Fruit fly (Drosophila melanogaster) whole organism, prepupa: Measurements from ENCODE around the gene CG33287.

Experiments
- CG10631 ChIP-seq: fragments of 200-800 bp; sonication (Bioruptor generic); optimal IDR thresholded peaks from 2 replicates; lab custom pipeline; 2016; ENCODE audit warnings: missing biosample characterization, missing genetic modification characterization
- CG10669 ChIP-seq: fragments of 200-800 bp; sonication (Bioruptor generic); optimal IDR thresholded peaks from 3 replicates; lab custom pipeline; 2018; ENCODE audit warnings: missing biosample characterization, mild to moderate bottlenecking, missing genetic modification characterization, moderate library complexity
- CG11294 ChIP-seq: fragments of 200-800 bp; sonication (Bioruptor generic); IDR thresholded peaks from 2 replicates; pipeline ENCODE4 v1.3.6; 2022; ENCODE audit warnings: missing biosample characterization, missing genetic modification characterization
- CG11762 ChIP-seq: fragments of 200-800 bp; sonication (Bioruptor generic); optimal IDR thresholded peaks from 3 replicates; lab custom pipeline; 2016; ENCODE audit warnings: missing biosample characterization, missing genetic modification characterization; ENCODE audit not compliant: insufficient read depth
- CG15336 ChIP-seq: fragments of 200-800 bp; sonication (Bioruptor generic); IDR thresholded peaks from 2 replicates; pipeline ENCODE4 v1.3.6; 2022; ENCODE audit warnings: missing biosample characterization, missing genetic modification characterization
- CG16779 ChIP-seq: fragments of 200-800 bp; sonication (Bioruptor generic); optimal IDR thresholded peaks from 3 replicates; lab custom pipeline; 2017; ENCODE audit warnings: missing biosample characterization, mild to moderate bottlenecking, missing genetic modification characterization
- CG3032 ChIP-seq: fragments of 200-800 bp; optimal IDR thresholded peaks from 2 replicates; lab custom pipeline; 2019; ENCODE audit warnings: missing biosample characterization, mild to moderate bottlenecking, missing genetic modification characterization, moderate library complexity
- CG31627 ChIP-seq: fragments of 200-800 bp; sonication (Bioruptor generic); optimal IDR thresholded peaks from 3 replicates; lab custom pipeline; 2016; ENCODE audit warnings: missing biosample characterization, missing genetic modification characterization
- CG34406 ChIP-seq: fragments of 200-800 bp; sonication (Bioruptor generic); optimal IDR thresholded peaks from 3 replicates; lab custom pipeline; 2016; ENCODE audit warnings: missing biosample characterization, missing genetic modification characterization
- CG3919 ChIP-seq: fragments of 200-800 bp; sonication (Bioruptor generic); optimal IDR thresholded peaks from 3 replicates; lab custom pipeline; 2016; ENCODE audit warnings: missing biosample characterization, missing genetic modification characterization
- CG6163 ChIP-seq: fragments of 200-800 bp; sonication (Bioruptor generic); IDR thresholded peaks from 3 replicates; pipeline ENCODE4 v1.3.6; 2022; ENCODE audit warnings: missing biosample characterization, missing genetic modification characterization
- CG6792 ChIP-seq: fragments of 200-800 bp; sonication (Bioruptor generic); optimal IDR thresholded peaks from 3 replicates; lab custom pipeline; 2016; ENCODE audit warnings: missing biosample characterization, missing genetic modification characterization
- CG6854 ChIP-seq: fragments of 200-800 bp; sonication (Bioruptor generic); optimal IDR thresholded peaks from 2 replicates; lab custom pipeline; 2017; ENCODE audit warnings: missing biosample characterization, mild to moderate bottlenecking, missing genetic modification characterization
- CG8119 ChIP-seq: fragments of 200-800 bp; sonication (Bioruptor generic); IDR thresholded peaks from 3 replicates; pipeline ENCODE4 v1.3.6; 2022; ENCODE audit warnings: missing biosample characterization, missing genetic modification characterization
- CG9139 ChIP-seq: fragments of 200-800 bp; sonication (Bioruptor generic); optimal IDR thresholded peaks from 3 replicates; lab custom pipeline; 2017; ENCODE audit warnings: missing biosample characterization, mild to moderate bottlenecking, missing genetic modification characterization
- Eip75B ChIP-seq: fragments of 200-800 bp; sonication (Bioruptor generic); optimal IDR thresholded peaks from 3 replicates; lab custom pipeline; 2016; ENCODE audit warnings: missing biosample characterization, missing genetic modification characterization
- Eip78C ChIP-seq: fragments of 200-800 bp; sonication (Bioruptor generic); peaks from one replicate; lab custom pipeline; 2016; ENCODE audit warnings: missing biosample characterization, missing genetic modification characterization
- Eip93F ChIP-seq: fragments of 200-800 bp; sonication (Bioruptor generic); optimal IDR thresholded peaks from 2 replicates; lab custom pipeline; 2016; ENCODE audit warnings: missing biosample characterization, mild to moderate bottlenecking, missing genetic modification characterization
- Ets21C ChIP-seq: fragments of 200-800 bp; sonication (Bioruptor generic); optimal IDR thresholded peaks from 3 replicates; lab custom pipeline; 2016; ENCODE audit warnings: missing biosample characterization, missing genetic modification characterization
- Ets96B ChIP-seq: fragments of 200-800 bp; optimal IDR thresholded peaks from 2 replicates; lab custom pipeline; 2019; ENCODE audit warnings: missing biosample characterization, mild to moderate bottlenecking, missing genetic modification characterization, moderate library complexity
- Gug ChIP-seq: fragments of 200-800 bp; sonication (Bioruptor generic); IDR thresholded peaks from 2 replicates; pipeline ENCODE4 v1.3.6; 2022; ENCODE audit warnings: missing biosample characterization, missing genetic modification characterization
- Hr39 ChIP-seq: fragments of 200-800 bp; sonication (Bioruptor generic); optimal IDR thresholded peaks from 2 replicates; lab custom pipeline; 2016; ENCODE audit warnings: missing biosample characterization, missing genetic modification characterization
- Lpt ChIP-seq: fragments of 200-800 bp; sonication (Bioruptor generic); optimal IDR thresholded peaks from 3 replicates; lab custom pipeline; 2016; ENCODE audit warnings: missing biosample characterization, missing genetic modification characterization
- Met ChIP-seq: fragments of 200-800 bp; sonication (Bioruptor generic); optimal IDR thresholded peaks from 3 replicates; lab custom pipeline; 2016; ENCODE audit warnings: missing biosample characterization, missing genetic modification characterization
- OdsH ChIP-seq: fragments of 200-800 bp; sonication (Bioruptor generic); optimal IDR thresholded peaks from 3 replicates; lab custom pipeline; 2016; ENCODE audit warnings: missing biosample characterization, missing genetic modification characterization
- Smox ChIP-seq: fragments of 200-800 bp; sonication (Bioruptor generic); optimal IDR thresholded peaks from 3 replicates; lab custom pipeline; 2016; ENCODE audit warnings: missing biosample characterization, missing genetic modification characterization
- Sox102F ChIP-seq: fragments of 200-800 bp; sonication (Bioruptor generic); optimal IDR thresholded peaks from 2 replicates; lab custom pipeline; 2016; ENCODE audit warnings: missing biosample characterization, mild to moderate bottlenecking, missing genetic modification characterization
- Sox14 ChIP-seq: fragments of 200-800 bp; sonication (Bioruptor generic); optimal IDR thresholded peaks from 3 replicates; lab custom pipeline; 2016; ENCODE audit warnings: missing biosample characterization, missing genetic modification characterization
- Sox15 ChIP-seq: fragments of 200-800 bp; sonication (Bioruptor generic); optimal IDR thresholded peaks from 3 replicates; lab custom pipeline; 2016; ENCODE audit warnings: missing biosample characterization, missing genetic modification characterization
- achi ChIP-seq: fragments of 200-800 bp; sonication (Bioruptor generic); optimal IDR thresholded peaks from 3 replicates; lab custom pipeline; 2016; ENCODE audit warnings: missing biosample characterization, missing genetic modification characterization
- acj6 ChIP-seq: fragments of 200-800 bp; sonication (Bioruptor generic); optimal IDR thresholded peaks from 3 replicates; lab custom pipeline; 2016; ENCODE audit warnings: missing biosample characterization, missing genetic modification characterization
- cyc ChIP-seq: fragments of 200-800 bp; sonication (Bioruptor generic); optimal IDR thresholded peaks from 3 replicates; lab custom pipeline; 2016; ENCODE audit warnings: missing biosample characterization, missing genetic modification characterization
- dsx ChIP-seq: fragments of 200-800 bp; optimal IDR thresholded peaks from 3 replicates; lab custom pipeline; 2019; ENCODE audit warnings: missing biosample characterization, mild to moderate bottlenecking, missing genetic modification characterization, moderate library complexity; ENCODE audit not compliant: poor library complexity, severe bottlenecking
- eg ChIP-seq: fragments of 200-800 bp; sonication (Bioruptor generic); IDR thresholded peaks from 3 replicates; pipeline ENCODE4 v1.3.6; 2022; ENCODE audit warnings: missing biosample characterization, missing genetic modification characterization
- esn ChIP-seq: fragments of 200-800 bp; sonication (Bioruptor generic); optimal IDR thresholded peaks from 2 replicates; lab custom pipeline; 2016; ENCODE audit warnings: missing biosample characterization, mild to moderate bottlenecking, missing genetic modification characterization, moderate library complexity
- lz ChIP-seq: fragments of 200-800 bp; sonication (Bioruptor generic); optimal IDR thresholded peaks from 3 replicates; lab custom pipeline; 2016; ENCODE audit warnings: missing biosample characterization, missing genetic modification characterization
- net ChIP-seq: fragments of 200-800 bp; sonication (Bioruptor generic); optimal IDR thresholded peaks from 3 replicates; lab custom pipeline; 2016; ENCODE audit warnings: missing biosample characterization, missing genetic modification characterization
- pdm3 ChIP-seq: fragments of 200-800 bp; sonication (Bioruptor generic); optimal IDR thresholded peaks from 3 replicates; lab custom pipeline; 2016; ENCODE audit warnings: missing biosample characterization, missing genetic modification characterization
- salr ChIP-seq, 2 experiments: fragments of 200-800 bp; sonication (Bioruptor generic); optimal IDR thresholded peaks; 3 replicates each; lab custom pipeline; 2016 to 2018; ENCODE audit warnings: missing biosample characterization in 2 of 2, missing genetic modification characterization in 2 of 2, mild to moderate bottlenecking in 1 of 2
- spab ChIP-seq: fragments of 200-800 bp; sonication (Bioruptor generic); optimal IDR thresholded peaks from 2 replicates; lab custom pipeline; 2017; ENCODE audit warnings: missing biosample characterization, mild to moderate bottlenecking, missing genetic modification characterization, missing genetic modification reagents
- ss ChIP-seq, 2 experiments: fragments of 200-800 bp; sonication (Bioruptor generic); optimal IDR thresholded peaks; 2 replicates in 1 of 2; 3 replicates in 1 of 2; lab custom pipeline; 2017 to 2018; ENCODE audit warnings: mild to moderate bottlenecking in 2 of 2, missing biosample characterization in 2 of 2, missing genetic modification characterization in 2 of 2, moderate library complexity in 1 of 2
- svp ChIP-seq: fragments of 200-800 bp; sonication (Bioruptor generic); peaks from one replicate; lab custom pipeline; 2016; ENCODE audit warnings: missing biosample characterization, missing genetic modification characterization
- topi ChIP-seq: fragments of 200-800 bp; sonication (Bioruptor generic); optimal IDR thresholded peaks from 3 replicates; lab custom pipeline; 2016; ENCODE audit warnings: missing biosample characterization, missing genetic modification characterization

Gene CG33287

dm6 chr3L:20949371-20950135, 20.9 kb downstream of the CG33287 start, which contains the start of gene fng (continued):
- TF ChIP-seq Lpt (GFP tag; lab: Kevin White, UChicago): peak; percentile 10
- TF ChIP-seq Met (GFP tag; lab: Kevin White, UChicago): peak; percentile 4
- TF ChIP-seq Ets21C (GFP tag; lab: Kevin White, UChicago): no peak
- TF ChIP-seq Sox14 (GFP tag; lab: Kevin White, UChicago): peak; percentile 13
- TF ChIP-seq CG16779 (tag; lab: Kevin White, UChicago): peak; percentile 45
- TF ChIP-seq spab (GFP tag; lab: Kevin White, UChicago): no peak
- TF ChIP-seq CG9139 (GFP tag; lab: Kevin White, UChicago): no peak
- no peak for TF ChIP-seq acj6 (GFP tag; lab: Kevin White, UChicago)
- no peak for TF ChIP-seq Gug (GFP tag; lab: Robert Waterston, UW)
- TF ChIP-seq CG6854: no peak
- no peak for TF ChIP-seq OdsH (GFP tag; lab: Kevin White, UChicago)
- no peak for TF ChIP-seq CG10631 (GFP tag; lab: Kevin White, UChicago)
- TF ChIP-seq Eip93F (GFP tag; lab: Kevin White, UChicago): no peak
- TF ChIP-seq dsx (GFP tag; lab: Kevin White, UChicago): peak; percentile 13
- no peak for TF ChIP-seq CG6792 (GFP tag; lab: Kevin White, UChicago)
- TF ChIP-seq net: peak; percentile 5
- peak; percentile 16 for TF ChIP-seq CG3919 (GFP tag; lab: Kevin White, UChicago)
- TF ChIP-seq Eip75B (GFP tag; lab: Kevin White, UChicago): peak; percentile 29
- TF ChIP-seq CG3032 (tag; lab: Kevin White, UChicago): no peak
- no peak for TF ChIP-seq salr (GFP tag; optimal IDR thresholded peaks at IDR 0.05; lab: Kevin White, UChicago)

- no peak for TF ChIP-seq Sox102F (GFP tag; lab: Kevin White, UChicago)
- TF ChIP-seq CG3032 (tag; lab: Kevin White, UChicago): no peak
- TF ChIP-seq CG6792 (GFP tag; lab: Kevin White, UChicago): no peak
- no peak for TF ChIP-seq CG10631 (GFP tag; lab: Kevin White, UChicago)
- TF ChIP-seq Sox15 (GFP tag; lab: Kevin White, UChicago): no peak
- TF ChIP-seq svp (GFP tag; lab: Kevin White, UChicago): peak; percentile 65
- TF ChIP-seq CG8119: no peak
- TF ChIP-seq topi (GFP tag; lab: Kevin White, UChicago): no peak
- no peak for TF ChIP-seq CG16779 (tag; lab: Kevin White, UChicago)
- TF ChIP-seq Eip78C (GFP tag; lab: Kevin White, UChicago): peak; percentile 75
- TF ChIP-seq CG6163 (GFP tag; lab: Robert Waterston, UW): no peak
- TF ChIP-seq achi (GFP tag; lab: Kevin White, UChicago): no peak
- no peak for TF ChIP-seq Smox
- peak; percentile 26 for TF ChIP-seq Hr39 (GFP tag; lab: Kevin White, UChicago)
- TF ChIP-seq Met (GFP tag; lab: Kevin White, UChicago): peak; percentile 10
- no peak for TF ChIP-seq eg (GFP tag; lab: Robert Waterston, UW)
- TF ChIP-seq CG9139 (GFP tag; lab: Kevin White, UChicago): no peak
- TF ChIP-seq Ets96B (tag; lab: Kevin White, UChicago): no peak
- no peak for TF ChIP-seq pdm3 (GFP tag; lab: Kevin White, UChicago)
- TF ChIP-seq CG34406 (GFP tag; lab: Kevin White, UChicago): no peak
- TF ChIP-seq lz: no peak
- peak; percentile 18 for TF ChIP-seq cyc (GFP tag; lab: Kevin White, UChicago)
- no peak for TF ChIP-seq ss (GFP tag; optimal IDR thresholded peaks at IDR 0.05; lab: Kevin White, UChicago)
- no peak for TF ChIP-seq acj6 (GFP tag; lab: Kevin White, UChicago)
- TF ChIP-seq CG11294 (GFP tag; lab: Robert Waterston, UW): no peak
- TF ChIP-seq CG31627 (GFP tag; lab: Kevin White, UChicago): peak; percentile 12
- TF ChIP-seq CG15336 (GFP tag; lab: Robert Waterston, UW): no peak
- TF ChIP-seq esn (GFP tag; lab: Kevin White, UChicago): peak; percentile 27
- TF ChIP-seq CG10669: no peak
- TF ChIP-seq CG11762 (GFP tag; lab: Kevin White, UChicago): no peak
Measured at dm6 chr3L:20948404-20948803, 22.1 kb downstream of the CG33287 start.
